Worm (Caenorhabditis elegans): ENCODE measurements around the gene penr-1.

Gene penr-1

ce11 chrV:5259448-5259847, 9.8 kb upstream of the penr-1 start, which contains the start of gene srt-70:
srt-70 (minus strand) TSS chrV:5259548.
- TF ChIP-seq dmd-4 (tag; optimal IDR thresholded peaks at IDR 0.05) (no peak), Y55F3AM.14 (GFP tag; optimal IDR thresholded peaks at IDR 0.05) (no peak)

ce11 chrV:5262999-5263398, 6.3 kb upstream of the penr-1 start, which contains the start of gene cest-30:
cest-30 (minus strand) TSS chrV:5263099.
- TF ChIP-seq nhr-10 (tag; optimal IDR thresholded peaks at IDR 0.05): no peak
- no peak for TF ChIP-seq lin-11 (tag; optimal IDR thresholded peaks at IDR 0.05)
- TF ChIP-seq ceh-16 (tag; optimal IDR thresholded peaks at IDR 0.05): no peak
- no peak for TF ChIP-seq nhr-25 (tag; optimal IDR thresholded peaks at IDR 0.05)
- no peak for TF ChIP-seq nhr-6 (tag; optimal IDR thresholded peaks at IDR 0.05)
- no peak for TF ChIP-seq nhr-23 (tag; optimal IDR thresholded peaks at IDR 0.05)
- no peak for TF ChIP-seq gmeb-1 (tag; optimal IDR thresholded peaks at IDR 0.05)
- no peak for TF ChIP-seq C34F6.9 (tag; optimal IDR thresholded peaks at IDR 0.05)
- no peak for TF ChIP-seq nhr-21 (tag; optimal IDR thresholded peaks at IDR 0.05)
- no peak for TF ChIP-seq F13H6.1 (tag; optimal IDR thresholded peaks at IDR 0.05)
- no peak for TF ChIP-seq alr-1 (tag; optimal IDR thresholded peaks at IDR 0.05)
- TF ChIP-seq sma-9 (GFP tag; optimal IDR thresholded peaks at IDR 0.05): no peak
- no peak for TF ChIP-seq sma-9 (tag; optimal IDR thresholded peaks at IDR 0.05)
- no peak for TF ChIP-seq mbf-1 (tag; optimal IDR thresholded peaks at IDR 0.05)
- TF ChIP-seq ztf-1 (GFP tag; conservative IDR thresholded peaks at IDR 0.05): no peak
- no peak for TF ChIP-seq lin-39 (tag; optimal IDR thresholded peaks at IDR 0.05)
- TF ChIP-seq nhr-12 (tag; optimal IDR thresholded peaks at IDR 0.05): no peak
- no peak for TF ChIP-seq blmp-1 (tag; optimal IDR thresholded peaks at IDR 0.05; ENCODE audit: insufficient read depth)
- TF ChIP-seq mab-5 (tag; optimal IDR thresholded peaks at IDR 0.05): no peak

- no peak for TF ChIP-seq zag-1 (tag; optimal IDR thresholded peaks at IDR 0.05)
- no peak for TF ChIP-seq crh-2 (tag; optimal IDR thresholded peaks at IDR 0.05)
- no peak for TF ChIP-seq lin-39 (tag; optimal IDR thresholded peaks at IDR 0.05)
Measured at ce11 chrV:5265581-5265980, 3.7 kb upstream of the penr-1 start, which contains the start of the genes srt-69 and B0238.12. srt-69 (minus strand) TSS chrV:5265681. B0238.12 (plus strand) TSS chrV:5265844.

- TF ChIP-seq crh-2 (tag; optimal IDR thresholded peaks at IDR 0.05): peak; percentile 56
- TF ChIP-seq sma-3 (GFP tag; optimal IDR thresholded peaks at IDR 0.05): peak; percentile 69
- TF ChIP-seq blmp-1 (tag; optimal IDR thresholded peaks at IDR 0.05; ENCODE audit: insufficient read depth): peak; percentile 17
- TF ChIP-seq zag-1 (tag; optimal IDR thresholded peaks at IDR 0.05): no peak
- TF ChIP-seq F13H6.1 (tag; optimal IDR thresholded peaks at IDR 0.05): peak; percentile 95
- TF ChIP-seq gmeb-1 (tag; optimal IDR thresholded peaks at IDR 0.05): peak; percentile 61
- TF ChIP-seq nhr-21 (tag; optimal IDR thresholded peaks at IDR 0.05): peak; percentile 68
- peak; percentile 27 for TF ChIP-seq lin-11 (tag; optimal IDR thresholded peaks at IDR 0.05)
- peak in 1 of 2 experiments; percentile 71 for TF ChIP-seq mdl-1 (tag; optimal IDR thresholded peaks at IDR 0.05)
- TF ChIP-seq unc-62 (GFP tag; optimal IDR thresholded peaks at IDR 0.05): no peak
- no peak for TF ChIP-seq R02D3.7 (tag; optimal IDR thresholded peaks at IDR 0.05)
- TF ChIP-seq sma-9 (GFP tag; optimal IDR thresholded peaks at IDR 0.05): peak; percentile 99
- TF ChIP-seq sma-9 (tag; optimal IDR thresholded peaks at IDR 0.05): no peak
- peak; percentile 1 for TF ChIP-seq Y55F3AM.14 (GFP tag; optimal IDR thresholded peaks at IDR 0.05)
- TF ChIP-seq nhr-10 (tag; optimal IDR thresholded peaks at IDR 0.05): no peak
- TF ChIP-seq nhr-129 (tag; optimal IDR thresholded peaks at IDR 0.05): peak; percentile 84
- no peak for TF ChIP-seq alr-1 (tag; optimal IDR thresholded peaks at IDR 0.05)
- no peak for TF ChIP-seq dmd-4 (tag; optimal IDR thresholded peaks at IDR 0.05)
- TF ChIP-seq lsy-2 (tag; optimal IDR thresholded peaks at IDR 0.05): peak in 1 of 2 experiments; percentile 58
- no peak for TF ChIP-seq ZK546.5 (tag; optimal IDR thresholded peaks at IDR 0.05)
- peak; percentile 29 for TF ChIP-seq C34F6.9 (tag; optimal IDR thresholded peaks at IDR 0.05)
- TF ChIP-seq fos-1 (tag; optimal IDR thresholded peaks at IDR 0.05): peak; percentile 30
Measured at ce11 chrV:5271487-5271886, 2.2 kb downstream of the penr-1 start.

ce11 chrV:5272034-5272433, 2.7 kb downstream of the penr-1 start:
- TF ChIP-seq sma-9 (GFP tag; optimal IDR thresholded peaks at IDR 0.05) (peak; percentile 6), sma-9 (tag; optimal IDR thresholded peaks at IDR 0.05) (no peak), ztf-4 (tag; optimal IDR thresholded peaks at IDR 0.05) (no peak)

- TF ChIP-seq lin-11 (tag; optimal IDR thresholded peaks at IDR 0.05): no peak
- no peak for TF ChIP-seq nhr-23 (tag; optimal IDR thresholded peaks at IDR 0.05)
- peak; percentile 28 for TF ChIP-seq gmeb-1 (tag; optimal IDR thresholded peaks at IDR 0.05)
- TF ChIP-seq ZK546.5 (tag; optimal IDR thresholded peaks at IDR 0.05): no peak
- TF ChIP-seq skn-1 (tag; optimal IDR thresholded peaks at IDR 0.05): peak; percentile 31
- no peak for TF ChIP-seq sem-4 (tag; optimal IDR thresholded peaks at IDR 0.05)
- no peak for TF ChIP-seq blmp-1 (tag; optimal IDR thresholded peaks at IDR 0.05; ENCODE audit: insufficient read depth)
- TF ChIP-seq nhr-25 (tag; optimal IDR thresholded peaks at IDR 0.05): no peak
- TF ChIP-seq ztf-11 (tag; optimal IDR thresholded peaks at IDR 0.05): no peak
- no peak for TF ChIP-seq crh-2 (tag; optimal IDR thresholded peaks at IDR 0.05)
- no peak for TF ChIP-seq elt-1 (tag; optimal IDR thresholded peaks at IDR 0.05)
- TF ChIP-seq sma-9 (GFP tag; optimal IDR thresholded peaks at IDR 0.05): peak; percentile 86
- peak; percentile 29 for TF ChIP-seq sma-9 (tag; optimal IDR thresholded peaks at IDR 0.05)
- peak; percentile 74 for TF ChIP-seq nhr-129 (tag; optimal IDR thresholded peaks at IDR 0.05)
- no peak for TF ChIP-seq egl-27 (tag; optimal IDR thresholded peaks at IDR 0.05)
- no peak for TF ChIP-seq lin-39 (tag; optimal IDR thresholded peaks at IDR 0.05)
- TF ChIP-seq nhr-21 (tag; optimal IDR thresholded peaks at IDR 0.05): peak; percentile 28
- TF ChIP-seq ceh-16 (tag; optimal IDR thresholded peaks at IDR 0.05): no peak
- no peak for TF ChIP-seq alr-1 (tag; optimal IDR thresholded peaks at IDR 0.05)
- no peak for TF ChIP-seq R02D3.7 (tag; optimal IDR thresholded peaks at IDR 0.05)
- TF ChIP-seq nhr-12 (tag; optimal IDR thresholded peaks at IDR 0.05): no peak
- no peak for TF ChIP-seq snpc-4 (tag; optimal IDR thresholded peaks at IDR 0.05)
- no peak for TF ChIP-seq unc-55 (GFP tag; optimal IDR thresholded peaks at IDR 0.05)
- no peak for TF ChIP-seq unc-62 (GFP tag; optimal IDR thresholded peaks at IDR 0.05)
- TF ChIP-seq mab-5 (tag; optimal IDR thresholded peaks at IDR 0.05): no peak
- TF ChIP-seq nhr-6 (tag; optimal IDR thresholded peaks at IDR 0.05): no peak
Measured at ce11 chrV:5272619-5273074, 3.4 kb downstream of the penr-1 start.
